Fruit fly (Drosophila melanogaster) whole organism, embryonic: ENCODE data around the gene CG7275.
A peak's percentile ranks its signal among the peaks of the same experiment; 100 is the strongest.

Source experiments
- Aef1 ChIP-seq: fragments of 200-800 bp; sonication (Bioruptor generic); IDR thresholded peaks from 3 replicates; pipeline ENCODE4 v1.3.6; 2022; ENCODE audit warnings: missing biosample characterization, missing genetic modification characterization
- Atf3 ChIP-seq: fragments of 200-800 bp; sonication (Bioruptor generic); optimal IDR thresholded peaks from 3 replicates; lab custom pipeline; 2016; ENCODE audit warnings: missing biosample characterization, missing genetic modification characterization
- CG12071 ChIP-seq: fragments of 200-800 bp; sonication (Bioruptor generic); optimal IDR thresholded peaks from 3 replicates; lab custom pipeline; 2018; ENCODE audit warnings: missing biosample characterization, mild to moderate bottlenecking, missing genetic modification characterization
- CG1233 ChIP-seq: fragments of 200-800 bp; sonication (Bioruptor generic); optimal IDR thresholded peaks from 4 replicates; lab custom pipeline; 2018; ENCODE audit warnings: missing biosample characterization, mild to moderate bottlenecking, missing genetic modification characterization
- CG12659 ChIP-seq: fragments of 200-800 bp; sonication (Bioruptor generic); optimal IDR thresholded peaks from 3 replicates; lab custom pipeline; 2017; ENCODE audit warnings: mild to moderate bottlenecking, missing biosample characterization, missing genetic modification reagents, missing genetic modification characterization
- CG12769 ChIP-seq: fragments of 200-800 bp; sonication (Bioruptor generic); optimal IDR thresholded peaks from 2 replicates; lab custom pipeline; 2019; ENCODE audit warnings: missing biosample characterization, mild to moderate bottlenecking, missing genetic modification characterization, moderate library complexity
- CG13775 ChIP-seq: fragments of 200-800 bp; sonication (Bioruptor generic); optimal IDR thresholded peaks from 3 replicates; lab custom pipeline; 2017; ENCODE audit warnings: missing biosample characterization, mild to moderate bottlenecking, missing genetic modification characterization
- CG15073 ChIP-seq: fragments of 200-800 bp; sonication (Bioruptor generic); optimal IDR thresholded peaks from 2 replicates; lab custom pipeline; 2016; ENCODE audit warnings: missing biosample characterization, missing genetic modification characterization
- CG15269 ChIP-seq: fragments of 200-800 bp; sonication (Bioruptor generic); optimal IDR thresholded peaks from 2 replicates; lab custom pipeline; 2018; ENCODE audit warnings: missing biosample characterization, mild to moderate bottlenecking, missing genetic modification characterization, moderate library complexity
- CG1603 ChIP-seq: fragments of 200-800 bp; sonication (Bioruptor generic); optimal IDR thresholded peaks from 2 replicates; lab custom pipeline; 2019; ENCODE audit warnings: missing biosample characterization, mild to moderate bottlenecking, missing genetic modification characterization, moderate library complexity
- CG17829 ChIP-seq: fragments of 200-800 bp; optimal IDR thresholded peaks from 2 replicates; lab custom pipeline; 2019; ENCODE audit warnings: missing biosample characterization, mild to moderate bottlenecking, missing genetic modification characterization, moderate library complexity
- CG18262 ChIP-seq: fragments of 200-800 bp; optimal IDR thresholded peaks from 3 replicates; lab custom pipeline; 2019; ENCODE audit warnings: missing biosample characterization, mild to moderate bottlenecking, missing genetic modification characterization, moderate library complexity
- CG18599 ChIP-seq: fragments of 200-800 bp; sonication (Bioruptor generic); optimal IDR thresholded peaks from 3 replicates; lab custom pipeline; 2017; ENCODE audit warnings: missing biosample characterization, missing genetic modification characterization, mild to moderate bottlenecking, moderate library complexity, missing genetic modification reagents
- CG2875 ChIP-seq: fragments of 200-800 bp; sonication (Bioruptor generic); optimal IDR thresholded peaks from 2 replicates; lab custom pipeline; 2017; ENCODE audit warnings: missing biosample characterization, mild to moderate bottlenecking, missing genetic modification characterization, missing genetic modification reagents
- CG32767 ChIP-seq: fragments of 200-800 bp; sonication (Bioruptor generic); IDR thresholded peaks from 2 replicates; pipeline ENCODE4 v1.3.6; 2022; ENCODE audit warnings: missing biosample characterization, missing genetic modification characterization
- CG34224 ChIP-seq: fragments of 200-800 bp; sonication (Bioruptor generic); IDR thresholded peaks from 3 replicates; pipeline ENCODE4 v1.3.6; 2022; ENCODE audit warnings: missing biosample characterization, missing genetic modification characterization; ENCODE audit not compliant: partially characterized antibody
- CG42726 ChIP-seq: fragments of 200-800 bp; sonication (Bioruptor generic); IDR thresholded peaks from 2 replicates; pipeline ENCODE4 v1.3.6; 2022; ENCODE audit warnings: missing biosample characterization, missing genetic modification characterization; ENCODE audit not compliant: partially characterized antibody
- CG6272 ChIP-seq: fragments of 200-800 bp; sonication (Bioruptor generic); IDR thresholded peaks from 2 replicates; pipeline ENCODE4 v1.3.6; 2022; ENCODE audit warnings: missing biosample characterization, missing genetic modification characterization
- CTCF ChIP-seq: fragments of 200-800 bp; sonication (Bioruptor generic); optimal IDR thresholded peaks from 2 replicates; lab custom pipeline; 2017; ENCODE audit warnings: missing biosample characterization, mild to moderate bottlenecking, missing genetic modification characterization, moderate library complexity
- Dp ChIP-seq: fragments of 200-800 bp; sonication (Bioruptor generic); optimal IDR thresholded peaks from 2 replicates; lab custom pipeline; 2018; ENCODE audit warnings: missing biosample characterization, mild to moderate bottlenecking, missing genetic modification characterization, moderate library complexity
- Drgx ChIP-seq: fragments of 200-800 bp; sonication (Bioruptor generic); IDR thresholded peaks from 2 replicates; pipeline ENCODE4 v1.3.6; 2022; ENCODE audit warnings: missing biosample characterization, missing genetic modification characterization
- E2f2 ChIP-seq: fragments of 200-800 bp; sonication (Bioruptor generic); IDR thresholded peaks from 2 replicates; pipeline ENCODE4 v1.3.6; 2022; ENCODE audit warnings: missing biosample characterization, missing genetic modification characterization
- Ets97D ChIP-seq: fragments of 200-800 bp; sonication (Bioruptor generic); optimal IDR thresholded peaks from 3 replicates; lab custom pipeline; 2016; ENCODE audit warnings: missing biosample characterization, missing genetic modification characterization
- HLHmδ ChIP-seq: fragments of 200-800 bp; sonication (Bioruptor generic); optimal IDR thresholded peaks from 2 replicates; lab custom pipeline; 2018; ENCODE audit warnings: missing biosample characterization, mild to moderate bottlenecking, missing genetic modification characterization, moderate library complexity
- HmgZ ChIP-seq: fragments of 200-800 bp; sonication (Bioruptor generic); optimal IDR thresholded peaks from 2 replicates; lab custom pipeline; 2018; ENCODE audit warnings: missing biosample characterization, mild to moderate bottlenecking, missing genetic modification characterization
- Hr51 ChIP-seq, 2 experiments: fragments of 200-800 bp; sonication (Bioruptor generic); optimal IDR thresholded peaks; 2 replicates in 1 of 2; 3 replicates in 1 of 2; lab custom pipeline; 2016 to 2018; ENCODE audit warnings: missing biosample characterization in 2 of 2, missing genetic modification characterization in 2 of 2, mild to moderate bottlenecking in 1 of 2, moderate library complexity in 1 of 2
- Jarid2 ChIP-seq: fragments of 200-800 bp; sonication (Bioruptor generic); optimal IDR thresholded peaks from 3 replicates; lab custom pipeline; 2017; ENCODE audit warnings: mild to moderate bottlenecking, missing biosample characterization, missing genetic modification reagents, missing genetic modification characterization
- Lhr ChIP-seq: fragments of 200-800 bp; sonication (Bioruptor generic); optimal IDR thresholded peaks from 3 replicates; lab custom pipeline; 2017; ENCODE audit warnings: mild to moderate bottlenecking, missing biosample characterization, missing genetic modification reagents, missing genetic modification characterization
- Myb ChIP-seq: fragments of 200-800 bp; sonication (Bioruptor generic); optimal IDR thresholded peaks from 2 replicates; lab custom pipeline; 2016; ENCODE audit warnings: missing biosample characterization, missing genetic modification characterization
- Nf-YA ChIP-seq: fragments of 200-800 bp; sonication (Bioruptor generic); IDR thresholded peaks from 2 replicates; pipeline ENCODE4 v1.3.6; 2022; ENCODE audit warnings: missing biosample characterization, missing genetic modification characterization
- Nf-YB ChIP-seq: fragments of 200-800 bp; sonication (Bioruptor generic); optimal IDR thresholded peaks from 3 replicates; lab custom pipeline; 2019; ENCODE audit warnings: missing biosample characterization, mild to moderate bottlenecking, missing genetic modification characterization, moderate library complexity
- amos ChIP-seq: fragments of 200-800 bp; sonication (Bioruptor generic); IDR thresholded peaks from 2 replicates; pipeline ENCODE4 v1.3.6; 2022; ENCODE audit warnings: missing biosample characterization, missing genetic modification characterization; ENCODE audit not compliant: partially characterized antibody
- ash1 ChIP-seq: fragments of 200-800 bp; sonication (Bioruptor generic); optimal IDR thresholded peaks from 2 replicates; lab custom pipeline; 2018; ENCODE audit warnings: missing biosample characterization, mild to moderate bottlenecking, missing genetic modification characterization
- bcd ChIP-seq: fragments of 200-800 bp; sonication (Bioruptor generic); optimal IDR thresholded peaks from 2 replicates; lab custom pipeline; 2017; ENCODE audit warnings: missing biosample characterization, mild to moderate bottlenecking, missing genetic modification characterization
- crol ChIP-seq: fragments of 200-800 bp; sonication (Bioruptor generic); IDR thresholded peaks from 2 replicates; pipeline ENCODE4 v1.3.6; 2022; ENCODE audit warnings: missing biosample characterization, missing genetic modification characterization
- ewg ChIP-seq: fragments of 200-800 bp; sonication (Bioruptor generic); optimal IDR thresholded peaks from 3 replicates; lab custom pipeline; 2017; ENCODE audit warnings: mild to moderate bottlenecking, missing biosample characterization, missing genetic modification reagents, missing genetic modification characterization
- lilli ChIP-seq: fragments of 200-800 bp; sonication (Bioruptor generic); optimal IDR thresholded peaks from 3 replicates; lab custom pipeline; 2016; ENCODE audit warnings: missing biosample characterization, missing genetic modification characterization
- mld ChIP-seq: fragments of 200-800 bp; sonication (Bioruptor generic); IDR thresholded peaks from 3 replicates; pipeline ENCODE4 v1.3.6; 2022; ENCODE audit warnings: missing biosample characterization, missing genetic modification characterization; ENCODE audit not compliant: partially characterized antibody
- pan ChIP-seq, 4 experiments: fragments of >200 bp in 3 of 4; fragments of 200-800 bp in 1 of 4; sonication (Bioruptor generic) in 1 of 4; optimal IDR thresholded peaks in 3 of 4; IDR thresholded peaks in 1 of 4; 2 replicates each; pipeline versions ENCODE4 v1.3.6 to Lab custom; 2017 to 2022; ENCODE audit warnings: missing biosample characterization in 2 of 4, missing genetic modification characterization in 2 of 4, mixed read lengths in 1 of 4
- phol ChIP-seq: fragments of 200-800 bp; sonication (Bioruptor generic); optimal IDR thresholded peaks from 3 replicates; lab custom pipeline; 2018; ENCODE audit warnings: missing biosample characterization, mild to moderate bottlenecking, missing genetic modification characterization, moderate library complexity
- pum ChIP-seq: fragments of 200-800 bp; sonication (Bioruptor generic); optimal IDR thresholded peaks from 2 replicates; lab custom pipeline; 2016; ENCODE audit warnings: missing biosample characterization, missing genetic modification characterization
- sim ChIP-seq: fragments of 200-800 bp; sonication (Bioruptor generic); IDR thresholded peaks from 2 replicates; pipeline ENCODE4 v1.3.6; 2022; ENCODE audit warnings: missing biosample characterization, missing genetic modification characterization
- tgo ChIP-seq: fragments of 200-800 bp; sonication (Bioruptor generic); IDR thresholded peaks from 3 replicates; pipeline ENCODE4 v1.3.6; 2022; ENCODE audit warnings: missing biosample characterization, missing genetic modification characterization
- tio ChIP-seq: fragments of 200-800 bp; sonication (Bioruptor generic); optimal IDR thresholded peaks from 2 replicates; lab custom pipeline; 2017; ENCODE audit warnings: missing biosample characterization, missing genetic modification characterization, inconsistent platforms
- unpg ChIP-seq: fragments of 200-800 bp; sonication (Bioruptor generic); optimal IDR thresholded peaks from 3 replicates; lab custom pipeline; 2018; ENCODE audit warnings: missing biosample characterization, mild to moderate bottlenecking, missing genetic modification characterization, moderate library complexity
- zen ChIP-seq: fragments of 200-800 bp; sonication (Bioruptor generic); optimal IDR thresholded peaks from 3 replicates; lab custom pipeline; 2018; ENCODE audit warnings: missing biosample characterization, mild to moderate bottlenecking, missing genetic modification characterization, moderate library complexity
- zfh2 ChIP-seq: fragments of 200-800 bp; sonication (Bioruptor generic); optimal IDR thresholded peaks from 2 replicates; lab custom pipeline; 2016; ENCODE audit warnings: missing biosample characterization, missing genetic modification characterization

The CG7275 gene

DNA sequence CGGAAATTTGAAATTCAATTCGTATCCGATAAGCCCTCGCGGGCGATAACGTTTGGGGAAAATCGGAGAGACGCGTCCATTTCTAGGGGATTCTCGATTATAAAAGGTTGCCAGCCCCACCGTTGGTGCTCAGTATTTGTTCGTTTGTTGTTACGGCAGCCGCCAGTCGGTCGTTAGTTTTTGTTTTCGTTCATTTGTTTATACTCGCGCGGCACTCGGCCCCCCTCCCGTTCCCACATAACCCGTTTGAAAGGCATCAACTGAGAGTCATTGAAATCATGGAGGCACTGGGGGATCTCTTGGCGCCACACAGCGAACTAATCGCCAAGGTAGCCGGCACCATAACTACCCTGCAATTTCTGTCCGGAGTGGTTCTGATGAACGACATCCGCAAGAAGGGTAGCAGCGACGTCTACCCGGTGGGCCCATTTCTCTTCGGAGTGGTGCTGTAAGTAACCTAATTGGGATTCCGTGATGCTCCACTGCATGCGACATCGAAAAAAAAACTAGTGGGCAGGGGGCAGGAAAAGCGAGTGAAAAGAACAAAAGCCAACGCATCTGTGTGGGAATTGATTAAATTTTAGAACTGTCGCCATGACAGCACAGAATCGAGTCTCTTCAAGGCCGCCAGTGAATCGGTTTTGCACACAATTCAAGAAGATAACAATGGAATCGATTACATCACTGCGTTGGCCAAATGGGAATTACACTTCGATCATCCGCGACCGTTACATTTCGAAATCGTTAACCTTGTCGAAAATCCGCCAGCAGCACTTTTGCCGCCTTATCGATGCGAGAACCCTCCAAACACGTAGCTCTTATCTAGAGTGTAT lies 2.3 kb downstream of the CG7275 start, which contains the start of gene CG7272 (continued):
- peak; percentile 23 for TF ChIP-seq CTCF
- TF ChIP-seq phol (tag; lab: Kevin White, UChicago): no peak
- no peak for TF ChIP-seq CG32767 (GFP tag; lab: Robert Waterston, UW)
- TF ChIP-seq CG1603 (tag; lab: Kevin White, UChicago): peak; percentile 39
- TF ChIP-seq Dp (GFP tag; lab: Kevin White, UChicago): peak; percentile 92
- no peak for TF ChIP-seq HLHmδ
- peak; percentile 74 for TF ChIP-seq CG12769 (tag; lab: Kevin White, UChicago)
- no peak for TF ChIP-seq sim
- no peak for TF ChIP-seq ash1 (GFP tag; lab: Kevin White, UChicago)
- TF ChIP-seq tio: no peak
- TF ChIP-seq CG15073 (GFP tag; lab: Kevin White, UChicago): no peak
- no peak for TF ChIP-seq CG6272 (GFP tag; lab: Robert Waterston, UW)
- peak; percentile 90 for TF ChIP-seq Myb (GFP tag; lab: Kevin White, UChicago)
- peak; percentile 38 for TF ChIP-seq CG12659 (GFP tag; lab: Kevin White, UChicago)
- no peak for TF ChIP-seq CG18599 (GFP tag; lab: Kevin White, UChicago)
- TF ChIP-seq zfh2 (GFP tag; lab: Kevin White, UChicago): peak; percentile 20
- no peak for TF ChIP-seq Nf-YB
- TF ChIP-seq Ets97D (GFP tag; lab: Kevin White, UChicago): peak; percentile 18
- no peak for TF ChIP-seq tgo
- TF ChIP-seq CG1233 (GFP tag; lab: Kevin White, UChicago): no peak
- TF ChIP-seq pum (GFP tag; lab: Kevin White, UChicago): no peak
- TF ChIP-seq mld: 0 out of 3 replicates have a peak, but pooled peaks have one; percentile 17
- no peak for TF ChIP-seq pan (optimal IDR thresholded peaks at IDR 0.05; lab: Kevin White, UChicago)
- peak in 1 of 2 experiments; percentile 27 for TF ChIP-seq pan (GFP tag; optimal IDR thresholded peaks at IDR 0.05 in 1 of 2, IDR thresholded peaks at IDR 0.05 in 1 of 2)
- peak; percentile 54; the same call in 1 of the 2 replicates for TF ChIP-seq amos
- TF ChIP-seq E2f2 (GFP tag; lab: Robert Waterston, UW): peak; percentile 97
- peak; percentile 0 for TF ChIP-seq CG13775
- no peak for TF ChIP-seq bcd (GFP tag; lab: Kevin White, UChicago)
- TF ChIP-seq Drgx: peak; percentile 15; the same call in 1 of the 2 replicates
- no peak for TF ChIP-seq Atf3 (GFP tag; lab: Kevin White, UChicago)
- peak; percentile 70 for TF ChIP-seq Jarid2 (GFP tag; lab: Kevin White, UChicago)
- no peak for TF ChIP-seq Nf-YA (GFP tag; lab: Robert Waterston, UW)
- TF ChIP-seq Lhr (GFP tag; lab: Kevin White, UChicago): peak; percentile 5
- TF ChIP-seq lilli (GFP tag; lab: Kevin White, UChicago): peak; percentile 37
- no peak for TF ChIP-seq zen (tag; lab: Kevin White, UChicago)
- no peak for TF ChIP-seq CG2875 (GFP tag; lab: Kevin White, UChicago)
- no peak for TF ChIP-seq Aef1 (GFP tag; lab: Robert Waterston, UW)
- TF ChIP-seq ewg (GFP tag; lab: Kevin White, UChicago): no peak
- peak; percentile 42; the same call in 2 of the 3 replicates for TF ChIP-seq CG34224 (GFP tag; lab: Robert Waterston, UW)
- peak; percentile 5 for TF ChIP-seq CG12071 (GFP tag; lab: Kevin White, UChicago)
- TF ChIP-seq CG17829: no peak
- TF ChIP-seq crol (GFP tag; lab: Robert Waterston, UW): peak; percentile 86
- peak; percentile 27 for TF ChIP-seq CG15269
- no peak for TF ChIP-seq CG18262
- peak; percentile 7 for TF ChIP-seq unpg (GFP tag; lab: Kevin White, UChicago)
- no peak for TF ChIP-seq Hr51 (GFP tag; optimal IDR thresholded peaks at IDR 0.05; lab: Kevin White, UChicago)
- TF ChIP-seq CG42726 (GFP tag; lab: Robert Waterston, UW): no peak
- peak; percentile 65 for TF ChIP-seq HmgZ (tag; lab: Kevin White, UChicago)
